Fruit fly (Drosophila melanogaster) whole organism, embryonic: ENCODE measurements around the gene drm.

Experiments used
- Ada2b ChIP-seq: fragments of 200-800 bp; sonication (Bioruptor generic); IDR thresholded peaks from 2 replicates; pipeline ENCODE4 v1.3.6; 2022; ENCODE audit warnings: missing biosample characterization, missing genetic modification characterization
- Asciz ChIP-seq: fragments of 200-800 bp; sonication (Bioruptor generic); optimal IDR thresholded peaks from 2 replicates; lab custom pipeline; 2017; ENCODE audit warnings: missing biosample characterization, mild to moderate bottlenecking, missing genetic modification characterization, missing genetic modification reagents
- CG11085 ChIP-seq: fragments of 200-800 bp; sonication (Bioruptor generic); IDR thresholded peaks from 2 replicates; pipeline ENCODE4 v1.3.6; 2022; ENCODE audit warnings: missing biosample characterization, missing genetic modification characterization
- CG11093 ChIP-seq: fragments of 200-800 bp; sonication (Bioruptor generic); IDR thresholded peaks from 3 replicates; pipeline ENCODE4 v1.3.6; 2022; ENCODE audit warnings: missing biosample characterization, missing genetic modification characterization
- CG13287 ChIP-seq: fragments of 200-800 bp; sonication (Bioruptor generic); IDR thresholded peaks from 2 replicates; pipeline ENCODE4 v1.3.6; 2022; ENCODE audit warnings: missing biosample characterization, missing genetic modification characterization; ENCODE audit not compliant: partially characterized antibody
- CG1602 ChIP-seq: fragments of 200-800 bp; sonication (Bioruptor generic); optimal IDR thresholded peaks from 3 replicates; lab custom pipeline; 2016; ENCODE audit warnings: missing biosample characterization, missing genetic modification characterization
- CG1647 ChIP-seq: fragments of 200-800 bp; sonication (Bioruptor generic); optimal IDR thresholded peaks from 3 replicates; lab custom pipeline; 2016; ENCODE audit warnings: missing biosample characterization, missing genetic modification characterization
- CG16779 ChIP-seq: fragments of 200-800 bp; sonication (Bioruptor generic); IDR thresholded peaks from 2 replicates; pipeline ENCODE4 v1.3.6; 2022; ENCODE audit warnings: missing biosample characterization, missing genetic modification characterization
- CG17802 ChIP-seq: fragments of 200-800 bp; sonication (Bioruptor generic); optimal IDR thresholded peaks from 2 replicates; lab custom pipeline; 2018; ENCODE audit warnings: missing biosample characterization, mild to moderate bottlenecking, missing genetic modification characterization, moderate library complexity
- CG1792 ChIP-seq: fragments of 200-800 bp; sonication (Bioruptor generic); optimal IDR thresholded peaks from 2 replicates; lab custom pipeline; 2016; ENCODE audit warnings: missing biosample characterization, missing genetic modification characterization
- CG18476 ChIP-seq: fragments of 200-800 bp; sonication (Bioruptor generic); optimal IDR thresholded peaks from 2 replicates; lab custom pipeline; 2016; ENCODE audit warnings: missing biosample characterization, mild to moderate bottlenecking, missing genetic modification characterization
- CG33213 ChIP-seq: fragments of 200-800 bp; sonication (Bioruptor generic); optimal IDR thresholded peaks from 3 replicates; lab custom pipeline; 2016; ENCODE audit warnings: missing biosample characterization, missing genetic modification characterization
- CG34422 ChIP-seq: fragments of 200-800 bp; sonication (Bioruptor generic); IDR thresholded peaks from 3 replicates; pipeline ENCODE4 v1.3.6; 2022; ENCODE audit warnings: missing biosample characterization, missing genetic modification characterization
- CG3726 ChIP-seq: fragments of 200-800 bp; sonication (Bioruptor generic); IDR thresholded peaks from 3 replicates; pipeline ENCODE4, ENCODE4 v1.3.6; 2022; ENCODE audit warnings: missing biosample characterization, missing genetic modification characterization
- CG4328 ChIP-seq: fragments of 200-800 bp; sonication (Bioruptor generic); optimal IDR thresholded peaks from 3 replicates; lab custom pipeline; 2017; ENCODE audit warnings: missing biosample characterization, missing genetic modification reagents, missing genetic modification characterization
- CG4360 ChIP-seq: fragments of 200-800 bp; sonication (Bioruptor generic); IDR thresholded peaks from 2 replicates; pipeline ENCODE4 v1.3.6; 2022; ENCODE audit warnings: missing biosample characterization, missing genetic modification characterization
- CG6791 ChIP-seq: fragments of 200-800 bp; sonication (Bioruptor generic); IDR thresholded peaks from 3 replicates; pipeline ENCODE4 v1.3.6; 2022; ENCODE audit warnings: missing biosample characterization, missing genetic modification characterization; ENCODE audit not compliant: partially characterized antibody
- CG6854 ChIP-seq: fragments of 200-800 bp; sonication (Bioruptor generic); optimal IDR thresholded peaks from 3 replicates; lab custom pipeline; 2017; ENCODE audit warnings: missing biosample characterization, mild to moderate bottlenecking, missing genetic modification characterization
- Elba2 ChIP-seq: fragments of 200-800 bp; sonication (Bioruptor generic); optimal IDR thresholded peaks from 3 replicates; lab custom pipeline; 2016; ENCODE audit warnings: missing biosample characterization, missing genetic modification characterization
- Hr3 ChIP-seq: fragments of 200-800 bp; sonication (Bioruptor generic); optimal IDR thresholded peaks from 3 replicates; lab custom pipeline; 2016; ENCODE audit warnings: missing biosample characterization, missing genetic modification characterization
- Hr51 ChIP-seq, 2 experiments: fragments of 200-800 bp; sonication (Bioruptor generic); optimal IDR thresholded peaks; 2 replicates in 1 of 2; 3 replicates in 1 of 2; lab custom pipeline; 2016 to 2018; ENCODE audit warnings: missing biosample characterization in 2 of 2, missing genetic modification characterization in 2 of 2, mild to moderate bottlenecking in 1 of 2, moderate library complexity in 1 of 2
- Mes4 ChIP-seq: fragments of 200-800 bp; sonication (Bioruptor generic); optimal IDR thresholded peaks from 2 replicates; lab custom pipeline; 2016; ENCODE audit warnings: missing biosample characterization, missing genetic modification characterization
- Oaz ChIP-seq: fragments of 200-800 bp; sonication (Bioruptor generic); IDR thresholded peaks from 2 replicates; pipeline ENCODE4 v1.3.6; 2022; ENCODE audit warnings: missing biosample characterization, missing genetic modification characterization
- Opbp ChIP-seq: fragments of 200-800 bp; sonication (Bioruptor generic); IDR thresholded peaks from 3 replicates; pipeline ENCODE4 v1.3.6; 2022; ENCODE audit warnings: missing biosample characterization, missing genetic modification characterization; ENCODE audit not compliant: partially characterized antibody
- Scr ChIP-seq: fragments of 200-800 bp; sonication (Bioruptor generic); IDR thresholded peaks from 2 replicates; pipeline ENCODE4 v1.3.6; 2022; ENCODE audit warnings: missing biosample characterization, missing genetic modification characterization; ENCODE audit not compliant: partially characterized antibody
- Sox102F ChIP-seq: fragments of 200-800 bp; sonication (Bioruptor generic); optimal IDR thresholded peaks from 2 replicates; lab custom pipeline; 2018; ENCODE audit warnings: missing biosample characterization, mild to moderate bottlenecking, missing genetic modification characterization, moderate library complexity
- ara ChIP-seq: fragments of 200-800 bp; sonication (Bioruptor generic); IDR thresholded peaks from 2 replicates; pipeline ENCODE4 v1.3.6; 2022; ENCODE audit warnings: missing biosample characterization, missing genetic modification characterization
- br ChIP-seq: fragments of >200 bp; optimal IDR thresholded peaks from 2 replicates; lab custom pipeline; 2017
- cato ChIP-seq: fragments of 200-800 bp; sonication (Bioruptor generic); optimal IDR thresholded peaks from 2 replicates; lab custom pipeline; 2016; ENCODE audit warnings: missing biosample characterization, missing genetic modification characterization, borderline replicate concordance
- chif ChIP-seq, 2 experiments: fragments of 200-800 bp; sonication (Bioruptor generic); optimal IDR thresholded peaks; 3 replicates each; lab custom pipeline; 2016; ENCODE audit warnings: missing biosample characterization in 2 of 2, missing genetic modification characterization in 2 of 2
- chinmo ChIP-seq: fragments of 200-800 bp; sonication (Bioruptor generic); IDR thresholded peaks from 4 replicates; pipeline ENCODE4 v1.3.6; 2022; ENCODE audit warnings: missing biosample characterization, missing genetic modification characterization; ENCODE audit not compliant: partially characterized antibody
- corto ChIP-seq: fragments of 200-800 bp; sonication (Bioruptor generic); optimal IDR thresholded peaks from 2 replicates; lab custom pipeline; 2016; ENCODE audit warnings: missing biosample characterization, mild to moderate bottlenecking, missing genetic modification characterization, moderate library complexity
- dmrt99B ChIP-seq: fragments of 200-800 bp; sonication (Bioruptor generic); optimal IDR thresholded peaks from 2 replicates; lab custom pipeline; 2018; ENCODE audit warnings: missing biosample characterization, mild to moderate bottlenecking, missing genetic modification characterization, moderate library complexity
- fd3F ChIP-seq: fragments of 200-800 bp; sonication (Bioruptor generic); optimal IDR thresholded peaks from 2 replicates; lab custom pipeline; 2018; ENCODE audit warnings: missing biosample characterization, mild to moderate bottlenecking, missing genetic modification characterization, moderate library complexity
- fd96Cb ChIP-seq: fragments of 200-800 bp; sonication (Bioruptor generic); optimal IDR thresholded peaks from 2 replicates; lab custom pipeline; 2018; ENCODE audit warnings: missing biosample characterization, mild to moderate bottlenecking, missing genetic modification characterization, moderate library complexity
- ftz-f1 ChIP-seq: fragments of 200-800 bp; sonication (Bioruptor generic); optimal IDR thresholded peaks from 2 replicates; lab custom pipeline; 2016; ENCODE audit warnings: missing biosample characterization, missing genetic modification characterization
- gsb ChIP-seq: fragments of 200-800 bp; sonication (Bioruptor generic); IDR thresholded peaks from 2 replicates; pipeline ENCODE4 v1.3.6; 2022; ENCODE audit warnings: missing biosample characterization, missing genetic modification characterization
- lab ChIP-seq: fragments of 200-800 bp; sonication (Bioruptor generic); optimal IDR thresholded peaks from 3 replicates; lab custom pipeline; 2017; ENCODE audit warnings: missing biosample characterization, missing genetic modification characterization, mild to moderate bottlenecking, moderate library complexity, missing genetic modification reagents
- lilli ChIP-seq: fragments of 200-800 bp; sonication (Bioruptor generic); optimal IDR thresholded peaks from 3 replicates; lab custom pipeline; 2016; ENCODE audit warnings: missing biosample characterization, missing genetic modification characterization
- oc ChIP-seq: fragments of 200-800 bp; sonication (Bioruptor generic); optimal IDR thresholded peaks from 2 replicates; lab custom pipeline; 2018; ENCODE audit warnings: missing biosample characterization, mild to moderate bottlenecking, missing genetic modification characterization, moderate library complexity
- odd ChIP-seq: fragments of 200-800 bp; sonication (Bioruptor generic); optimal IDR thresholded peaks from 2 replicates; lab custom pipeline; 2017; ENCODE audit warnings: missing biosample characterization, mild to moderate bottlenecking, missing genetic modification characterization
- org-1 ChIP-seq: fragments of 200-800 bp; sonication (Bioruptor generic); optimal IDR thresholded peaks from 2 replicates; lab custom pipeline; 2017; ENCODE audit warnings: missing biosample characterization, missing genetic modification characterization
- pita ChIP-seq: fragments of 200-800 bp; sonication (Bioruptor generic); optimal IDR thresholded peaks from 2 replicates; lab custom pipeline; 2017; ENCODE audit warnings: missing biosample characterization, mild to moderate bottlenecking, missing genetic modification characterization
- psq ChIP-seq: fragments of 200-800 bp; sonication (Bioruptor generic); optimal IDR thresholded peaks from 2 replicates; lab custom pipeline; 2017; ENCODE audit warnings: missing biosample characterization, missing genetic modification characterization
- run ChIP-seq: fragments of 200-800 bp; sonication (Bioruptor generic); optimal IDR thresholded peaks from 3 replicates; lab custom pipeline; 2018; ENCODE audit warnings: missing biosample characterization, mild to moderate bottlenecking, missing genetic modification characterization
- shn ChIP-seq: fragments of 200-800 bp; sonication (Bioruptor generic); optimal IDR thresholded peaks from 3 replicates; lab custom pipeline; 2016; ENCODE audit warnings: missing biosample characterization, missing genetic modification characterization
- ssp ChIP-seq: fragments of 200-800 bp; sonication (Bioruptor generic); IDR thresholded peaks from 2 replicates; pipeline ENCODE4 v1.3.6; 2022; ENCODE audit warnings: missing biosample characterization, missing genetic modification characterization
- twi ChIP-seq: fragments of 200-800 bp; optimal IDR thresholded peaks from 2 replicates; lab custom pipeline; 2019; ENCODE audit warnings: missing biosample characterization, mild to moderate bottlenecking, missing genetic modification characterization, moderate library complexity
- zf30C ChIP-seq: fragments of 200-800 bp; sonication (Bioruptor generic); optimal IDR thresholded peaks from 3 replicates; lab custom pipeline; 2018; ENCODE audit warnings: missing biosample characterization, mild to moderate bottlenecking, missing genetic modification characterization

The drm gene

DNA sequence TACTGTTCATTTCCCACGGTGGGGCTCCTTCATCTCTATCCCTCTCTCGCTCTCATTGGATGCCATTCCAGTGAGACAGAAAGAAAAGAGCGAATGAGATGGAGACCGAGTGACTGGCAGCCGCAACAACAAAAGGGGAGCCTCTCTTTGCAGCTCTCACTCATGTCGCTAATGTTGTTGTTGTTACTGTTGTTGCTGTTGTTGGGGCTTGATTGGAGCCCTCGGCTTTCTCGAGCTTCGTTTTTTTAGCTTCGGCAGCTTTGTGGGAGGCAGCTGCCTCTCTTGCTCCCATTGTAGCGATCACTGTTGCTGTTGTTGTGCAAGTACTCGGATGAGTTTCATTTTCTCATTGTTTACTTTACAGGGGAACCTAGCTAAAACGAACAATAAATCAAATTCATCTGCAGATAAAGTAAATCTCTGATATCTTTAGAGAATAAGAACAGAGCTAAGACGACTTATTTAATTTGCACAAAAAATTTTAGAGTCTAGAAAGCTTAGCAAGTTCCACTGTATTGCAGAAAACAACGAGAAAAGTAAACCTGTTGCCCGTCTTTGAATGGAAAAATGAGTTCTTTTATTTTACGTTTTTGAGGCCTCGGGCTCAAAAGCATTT is 4.7 kb upstream of the drm start (continued):
- TF ChIP-seq Oaz: peak; percentile 44; the same call in 1 of the 2 replicates
- TF ChIP-seq zf30C: no peak
- TF ChIP-seq CG11093 (GFP tag; lab: Robert Waterston, UW): peak; percentile 59; the same call in 1 of the 3 replicates
- TF ChIP-seq CG1792 (GFP tag; lab: Kevin White, UChicago): no peak
- peak; percentile 75 for TF ChIP-seq ara (GFP tag; lab: Robert Waterston, UW)
- no peak for TF ChIP-seq Elba2 (GFP tag; lab: Kevin White, UChicago)
- peak; percentile 13 for TF ChIP-seq CG33213 (GFP tag; lab: Kevin White, UChicago)
- TF ChIP-seq CG17802 (tag; lab: Kevin White, UChicago): no peak
- peak; percentile 16 for TF ChIP-seq Hr3
- TF ChIP-seq ssp (GFP tag; lab: Robert Waterston, UW): 0 out of 2 replicates have a peak, but pooled peaks have one; percentile 6
- TF ChIP-seq lilli (GFP tag; lab: Kevin White, UChicago): peak; percentile 44
- peak; percentile 54; the same call in 1 of the 3 replicates for TF ChIP-seq CG34422 (GFP tag; lab: Robert Waterston, UW)
- no peak for TF ChIP-seq ftz-f1 (GFP tag; lab: Kevin White, UChicago)
- TF ChIP-seq chif (GFP tag; optimal IDR thresholded peaks at IDR 0.05; lab: Kevin White, UChicago): peak in 1 of 2 experiments; percentile 47
- peak; percentile 44; the same call in 1 of the 2 replicates for TF ChIP-seq Ada2b (GFP tag; lab: Robert Waterston, UW)
- TF ChIP-seq corto (GFP tag; lab: Kevin White, UChicago): peak; percentile 28
- no peak for TF ChIP-seq Opbp (GFP tag; lab: Robert Waterston, UW)
- no peak for TF ChIP-seq run
- TF ChIP-seq Scr (GFP tag; lab: Robert Waterston, UW): no peak
- TF ChIP-seq pita: no peak
- no peak for TF ChIP-seq CG11085 (GFP tag; lab: Robert Waterston, UW)
- TF ChIP-seq CG18476 (GFP tag; lab: Kevin White, UChicago): peak; percentile 16
- TF ChIP-seq shn (GFP tag; lab: Kevin White, UChicago): peak; percentile 27
- TF ChIP-seq twi (tag; lab: Kevin White, UChicago): no peak
- TF ChIP-seq lab (GFP tag; lab: Kevin White, UChicago): peak; percentile 32
- TF ChIP-seq org-1 (GFP tag; lab: Kevin White, UChicago): no peak
- peak; percentile 90 for TF ChIP-seq CG4360 (GFP tag; lab: Robert Waterston, UW)
- TF ChIP-seq chinmo (GFP tag; lab: Robert Waterston, UW): 0 out of 4 replicates have a peak, but pooled peaks have one; percentile 22
- peak; percentile 14 for TF ChIP-seq fd3F
- peak; percentile 37; the same call in 1 of the 3 replicates for TF ChIP-seq CG3726
- TF ChIP-seq CG6854: no peak
- no peak for TF ChIP-seq CG6791 (GFP tag; lab: Robert Waterston, UW)
- TF ChIP-seq gsb (GFP tag; lab: Robert Waterston, UW): no peak
- peak; percentile 49 for TF ChIP-seq Asciz (GFP tag; lab: Kevin White, UChicago)
- TF ChIP-seq Mes4 (GFP tag; lab: Kevin White, UChicago): peak; percentile 19
- TF ChIP-seq CG16779 (GFP tag; lab: Robert Waterston, UW): no peak
- TF ChIP-seq br (lab: Kevin White, UChicago): no peak
- TF ChIP-seq Hr51 (GFP tag; optimal IDR thresholded peaks at IDR 0.05; lab: Kevin White, UChicago): peak in 1 of 2 experiments; percentile 61
- no peak for TF ChIP-seq psq
- TF ChIP-seq fd96Cb (tag; lab: Kevin White, UChicago): peak; percentile 71
- TF ChIP-seq oc (tag; lab: Kevin White, UChicago): no peak
- TF ChIP-seq cato (GFP tag; lab: Kevin White, UChicago): peak; percentile 4
- TF ChIP-seq dmrt99B (tag; lab: Kevin White, UChicago): peak; percentile 77
- peak; percentile 48 for TF ChIP-seq CG1602 (GFP tag; lab: Kevin White, UChicago)
- no peak for TF ChIP-seq CG1647 (GFP tag; lab: Kevin White, UChicago)
- no peak for TF ChIP-seq CG13287 (GFP tag; lab: Robert Waterston, UW)
- no peak for TF ChIP-seq odd
- peak; percentile 75 for TF ChIP-seq Sox102F
- no peak for TF ChIP-seq CG4328 (GFP tag; lab: Kevin White, UChicago)
